Worm (Caenorhabditis elegans) whole organism, L1 larva: ENCODE data around the gene cfap-20.

Source experiments
- C04F5.9 ChIP-seq: sonication (generic microtip); optimal IDR thresholded peaks from 2 replicates; lab custom pipeline; 2016; ENCODE audit warnings: missing genetic modification characterization, missing compliant biosample characterization
- C34B4.2 ChIP-seq: sonication (generic microtip); optimal IDR thresholded peaks from 2 replicates; lab custom pipeline; 2017; ENCODE audit warnings: mild to moderate bottlenecking, missing genetic modification characterization, missing compliant biosample characterization
- Y116A8C.19 ChIP-seq: sonication (generic microtip); optimal IDR thresholded peaks from 2 replicates; lab custom pipeline; 2016; ENCODE audit warnings: missing compliant biosample characterization, missing genetic modification characterization, borderline replicate concordance
- aha-1 ChIP-seq: fragments of 150-350 bp; optimal IDR thresholded peaks from 2 replicates; lab custom pipeline; 2014; ENCODE audit warnings: missing biosample characterization, missing genetic modification characterization
- blmp-1 ChIP-seq: fragments of 150-350 bp; optimal IDR thresholded peaks from 2 replicates; lab custom pipeline; 2014; ENCODE audit warnings: missing biosample characterization, missing genetic modification characterization
- ceh-8 ChIP-seq: fragments of 200-800 bp; sonication (Bioruptor generic); optimal IDR thresholded peaks from 2 replicates; lab custom pipeline; 2018; ENCODE audit warnings: mild to moderate bottlenecking, missing genetic modification characterization, moderate library complexity, missing compliant biosample characterization
- ceh-88 ChIP-seq: fragments of 200-800 bp; sonication (Bioruptor generic); IDR thresholded peaks from 2 replicates; pipeline ENCODE4 v1.3.6; 2022; ENCODE audit warnings: missing genetic modification characterization, missing compliant biosample characterization
- ces-1 ChIP-seq: fragments of 150-350 bp; optimal IDR thresholded peaks from 2 replicates; lab custom pipeline; 2014; ENCODE audit warnings: missing biosample characterization, missing genetic modification reagents, missing genetic modification characterization
- dpl-1 ChIP-seq, 3 experiments: fragments of 150-350 bp in 2 of 3; sonication (generic microtip) in 1 of 3; optimal IDR thresholded peaks; 2 replicates each; lab custom pipeline; 2014 to 2017; ENCODE audit warnings: missing biosample characterization in 3 of 3, missing genetic modification characterization in 3 of 3, missing genetic modification reagents in 3 of 3
- dsc-1 ChIP-seq: sonication (generic microtip); optimal IDR thresholded peaks from 2 replicates; lab custom pipeline; 2016; ENCODE audit warnings: mild to moderate bottlenecking, missing genetic modification characterization, missing compliant biosample characterization
- elt-2 ChIP-seq: sonication (generic microtip); optimal IDR thresholded peaks from 2 replicates; lab custom pipeline; 2016; ENCODE audit warnings: missing genetic modification characterization, mild to moderate bottlenecking, inconsistent platforms, missing compliant biosample characterization, missing genetic modification reagents
- ets-5 ChIP-seq: fragments of 200-800 bp; sonication (Bioruptor generic); IDR thresholded peaks from 2 replicates; pipeline ENCODE4 v1.3.6; 2022; ENCODE audit warnings: missing genetic modification characterization, missing compliant biosample characterization
- fkh-4 ChIP-seq: sonication (generic microtip); optimal IDR thresholded peaks from 2 replicates; lab custom pipeline; 2016; ENCODE audit warnings: missing compliant biosample characterization, missing genetic modification characterization, borderline replicate concordance
- fkh-8 ChIP-seq: sonication (generic microtip); optimal IDR thresholded peaks from 2 replicates; lab custom pipeline; 2016; ENCODE audit warnings: mild to moderate bottlenecking, missing genetic modification characterization, missing compliant biosample characterization
- fos-1 ChIP-seq: fragments of 150-350 bp; optimal IDR thresholded peaks from 2 replicates; lab custom pipeline; 2014; ENCODE audit warnings: missing biosample characterization, missing genetic modification characterization
- grh-1 ChIP-seq: fragments of 200-800 bp; sonication (Bioruptor generic); IDR thresholded peaks from 2 replicates; pipeline ENCODE4 v1.3.6; 2022; ENCODE audit warnings: missing genetic modification reagents, missing genetic modification characterization, missing compliant biosample characterization
- irx-1 ChIP-seq: sonication (generic microtip); optimal IDR thresholded peaks from 2 replicates; lab custom pipeline; 2016; ENCODE audit warnings: missing genetic modification characterization, missing compliant biosample characterization
- jun-1 ChIP-seq: fragments of 150-350 bp; optimal IDR thresholded peaks from 2 replicates; lab custom pipeline; 2014; ENCODE audit warnings: missing biosample characterization, missing genetic modification reagents, missing genetic modification characterization
- lin-13 ChIP-seq: fragments of 150-350 bp; optimal IDR thresholded peaks from 2 replicates; lab custom pipeline; 2014; ENCODE audit warnings: missing biosample characterization, missing genetic modification reagents, missing genetic modification characterization
- lin-15B ChIP-seq: fragments of 150-350 bp; sonication (generic microtip); optimal IDR thresholded peaks from 3 replicates; lab custom pipeline; 2014; ENCODE audit warnings: missing biosample characterization, missing genetic modification characterization
- lir-3 ChIP-seq: sonication (generic microtip); optimal IDR thresholded peaks from 2 replicates; lab custom pipeline; 2016; ENCODE audit warnings: mild to moderate bottlenecking, missing genetic modification characterization, moderate library complexity, missing compliant biosample characterization; ENCODE audit not compliant: poor library complexity
- mab-9 ChIP-seq: fragments of 200-800 bp; sonication (Bioruptor generic); IDR thresholded peaks from 2 replicates; pipeline ENCODE4 v1.3.6; 2022; ENCODE audit warnings: missing genetic modification reagents, missing genetic modification characterization, missing compliant biosample characterization
- mep-1 ChIP-seq: fragments of 150-350 bp; optimal IDR thresholded peaks from 2 replicates; lab custom pipeline; 2014; ENCODE audit warnings: missing biosample characterization, missing genetic modification characterization
- nhr-12 ChIP-seq: sonication (generic microtip); optimal IDR thresholded peaks from 2 replicates; lab custom pipeline; 2017; ENCODE audit warnings: missing biosample characterization, missing genetic modification characterization
- nhr-19 ChIP-seq: fragments of 200-800 bp; sonication (Bioruptor generic); conservative IDR thresholded peaks from 2 replicates; pipeline ENCODE4 v1.3.6; 2022; ENCODE audit warnings: missing genetic modification characterization, missing compliant biosample characterization
- nhr-20 ChIP-seq: sonication (generic microtip); optimal IDR thresholded peaks from 2 replicates; lab custom pipeline; 2016; ENCODE audit warnings: mild to moderate bottlenecking, missing genetic modification characterization, missing compliant biosample characterization
- nhr-237 ChIP-seq: fragments of 150-350 bp; optimal IDR thresholded peaks from 2 replicates; lab custom pipeline; 2014; ENCODE audit warnings: missing biosample characterization, missing genetic modification characterization
- nhr-28 ChIP-seq: fragments of 150-350 bp; optimal IDR thresholded peaks from 2 replicates; lab custom pipeline; 2014; ENCODE audit warnings: missing biosample characterization, missing genetic modification characterization
- nhr-47 ChIP-seq: sonication (generic microtip); optimal IDR thresholded peaks from 2 replicates; lab custom pipeline; 2016; ENCODE audit warnings: mild to moderate bottlenecking, missing genetic modification characterization, moderate library complexity, missing compliant biosample characterization
- nhr-71 ChIP-seq: sonication (generic microtip); optimal IDR thresholded peaks from 2 replicates; lab custom pipeline; 2016; ENCODE audit warnings: mild to moderate bottlenecking, missing genetic modification characterization, moderate library complexity, missing compliant biosample characterization
- nhr-76 ChIP-seq: sonication (generic microtip); optimal IDR thresholded peaks from 2 replicates; lab custom pipeline; 2017; ENCODE audit warnings: missing biosample characterization, missing genetic modification characterization
- nhr-85 ChIP-seq: sonication (generic microtip); peaks from one replicate; lab custom pipeline; 2016; ENCODE audit warnings: missing genetic modification characterization, inconsistent platforms, missing compliant biosample characterization
- rnt-1 ChIP-seq: sonication (generic microtip); optimal IDR thresholded peaks from 2 replicates; lab custom pipeline; 2016; ENCODE audit warnings: mild to moderate bottlenecking, missing genetic modification characterization, moderate library complexity, missing compliant biosample characterization
- snpc-4 ChIP-seq: fragments of 150-350 bp; optimal IDR thresholded peaks from 2 replicates; lab custom pipeline; 2014; ENCODE audit warnings: missing biosample characterization, missing genetic modification characterization
- sox-4 ChIP-seq: sonication (generic microtip); optimal IDR thresholded peaks from 2 replicates; lab custom pipeline; 2016; ENCODE audit warnings: missing genetic modification characterization, missing compliant biosample characterization
- sup-37 ChIP-seq: fragments of 200-800 bp; sonication (Bioruptor generic); optimal IDR thresholded peaks from 2 replicates; lab custom pipeline; 2018; ENCODE audit warnings: mild to moderate bottlenecking, missing genetic modification characterization, missing compliant biosample characterization
- tbx-2 ChIP-seq: sonication (generic microtip); optimal IDR thresholded peaks from 2 replicates; lab custom pipeline; 2016; ENCODE audit warnings: missing genetic modification characterization, missing compliant biosample characterization
- tlp-1 ChIP-seq: fragments of 150-350 bp; optimal IDR thresholded peaks from 2 replicates; lab custom pipeline; 2014; ENCODE audit warnings: missing biosample characterization, missing genetic modification characterization
- unc-130 ChIP-seq: fragments of 150-350 bp; optimal IDR thresholded peaks from 2 replicates; lab custom pipeline; 2017; ENCODE audit warnings: missing biosample characterization, missing genetic modification characterization, inconsistent platforms
- unc-30 ChIP-seq: sonication (generic microtip); optimal IDR thresholded peaks from 2 replicates; lab custom pipeline; 2017; ENCODE audit warnings: missing biosample characterization, missing genetic modification characterization
- unc-62 ChIP-seq: fragments of 150-350 bp; optimal IDR thresholded peaks from 2 replicates; lab custom pipeline; 2014; ENCODE audit warnings: missing biosample characterization, missing genetic modification reagents, missing genetic modification characterization
- unc-98 ChIP-seq: fragments of 200-800 bp; sonication (Bioruptor generic); IDR thresholded peaks from 2 replicates; pipeline ENCODE4 v1.3.6; 2022; ENCODE audit warnings: missing genetic modification characterization, missing compliant biosample characterization
- vab-15 ChIP-seq: sonication (generic microtip); optimal IDR thresholded peaks from 2 replicates; lab custom pipeline; 2017; ENCODE audit warnings: missing genotype, mild to moderate bottlenecking, missing genetic modification characterization, missing compliant biosample characterization
- zip-4 ChIP-seq: fragments of 200-800 bp; sonication (Bioruptor generic); optimal IDR thresholded peaks from 2 replicates; lab custom pipeline; 2018; ENCODE audit warnings: mild to moderate bottlenecking, missing genetic modification characterization, moderate library complexity, missing compliant biosample characterization
- ztf-4 ChIP-seq: fragments of 150-350 bp; optimal IDR thresholded peaks from 2 replicates; lab custom pipeline; 2014; ENCODE audit warnings: missing biosample characterization, missing genetic modification characterization

cfap-20 gene

DNA sequence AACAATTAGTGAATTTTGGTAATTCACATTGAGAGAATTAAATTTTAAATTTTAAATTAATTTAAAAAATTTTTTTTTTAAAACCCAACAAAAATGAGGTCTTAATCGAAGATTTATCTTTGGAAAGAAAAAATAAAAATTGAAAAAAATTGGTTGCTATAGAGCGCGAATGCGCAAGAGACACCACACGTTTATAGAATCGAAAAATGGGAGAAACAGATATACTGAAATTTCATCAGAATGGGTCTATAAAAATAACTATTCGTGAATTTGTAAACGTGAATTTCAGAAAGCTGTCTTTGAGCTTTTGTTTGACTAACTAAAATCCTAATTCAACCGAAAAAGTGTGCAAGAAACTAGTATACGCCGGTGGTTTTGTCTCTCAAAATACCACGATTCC lies 3.1 kb upstream of the cfap-20 start (continued):
- TF ChIP-seq jun-1 (tag; lab: Kevin White, UChicago) (peak; percentile 51), lin-15B (tag; lab: Kevin White, UChicago) (peak; percentile 62), unc-62 (GFP tag; lab: Kevin White, UChicago) (no peak), sup-37 (no peak), nhr-20 (tag; lab: Kevin White, UChicago) (peak; percentile 84), ces-1 (GFP tag; lab: Kevin White, UChicago) (no peak), mep-1 (peak; percentile 73), sox-4 (tag; lab: Kevin White, UChicago) (peak; percentile 46), ceh-8 (GFP tag; lab: Kevin White, UChicago) (peak; percentile 34), nhr-19 (GFP tag; lab: Robert Waterston, UW) (peak; percentile 75), snpc-4 (peak; percentile 2), ztf-4 (no peak), mab-9 (GFP tag; lab: Robert Waterston, UW) (no peak), rnt-1 (tag; lab: Kevin White, UChicago) (peak; percentile 80), Y116A8C.19 (tag; lab: Kevin White, UChicago) (no peak), nhr-76 (no peak), unc-30 (tag; lab: Kevin White, UChicago) (no peak), fkh-8 (tag; lab: Kevin White, UChicago) (peak; percentile 84), fos-1 (peak; percentile 59), unc-98 (GFP tag; lab: Robert Waterston, UW) (peak; percentile 70), elt-2 (tag; lab: Kevin White, UChicago) (peak; percentile 43), aha-1 (tag; lab: Kevin White, UChicago) (no peak), C04F5.9 (tag; lab: Kevin White, UChicago) (peak; percentile 36), lir-3 (tag; lab: Kevin White, UChicago) (peak; percentile 78), tlp-1 (tag; lab: Kevin White, UChicago) (no peak), ets-5 (GFP tag; lab: Robert Waterston, UW) (no peak), nhr-71 (tag; lab: Kevin White, UChicago) (peak; percentile 86), C34B4.2 (tag; lab: Kevin White, UChicago) (no peak), irx-1 (tag; lab: Kevin White, UChicago) (peak; percentile 48), unc-130 (no peak), dpl-1 (GFP tag; optimal IDR thresholded peaks at IDR 0.05; lab: Kevin White, UChicago) (peak; percentile 53 to 64 (median 63)), nhr-28 (tag; lab: Kevin White, UChicago) (no peak), nhr-85 (peak; percentile 87), lin-13 (GFP tag; lab: Kevin White, UChicago) (peak; percentile 42), nhr-12 (no peak)

DNA sequence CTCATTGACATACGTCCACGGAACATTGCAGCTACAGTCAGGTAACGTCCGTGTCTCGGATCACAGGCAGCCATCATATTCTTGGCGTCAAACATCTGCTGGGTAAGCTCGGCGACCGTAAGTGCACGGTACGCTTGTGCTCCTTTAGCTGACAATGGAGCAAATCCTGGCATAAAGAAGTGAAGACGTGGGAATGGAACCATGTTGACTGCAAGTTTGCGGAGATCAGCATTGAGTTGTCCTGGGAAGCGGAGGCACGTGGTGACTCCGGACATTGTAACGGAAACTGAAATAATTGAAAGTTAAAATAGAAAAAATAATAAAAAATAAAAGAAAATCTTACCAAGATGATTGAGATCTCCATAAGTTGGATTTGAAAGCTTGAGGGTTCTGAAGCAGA lies 2.2 kb upstream of the cfap-20 start:
- TF ChIP-seq tlp-1 (tag; lab: Kevin White, UChicago) (no peak), nhr-237 (no peak), rnt-1 (tag; lab: Kevin White, UChicago) (no peak), sox-4 (tag; lab: Kevin White, UChicago) (no peak), mep-1 (no peak), elt-2 (tag; lab: Kevin White, UChicago) (no peak), Y116A8C.19 (tag; lab: Kevin White, UChicago) (no peak), tbx-2 (tag; lab: Kevin White, UChicago) (no peak), ztf-4 (no peak), blmp-1 (tag; lab: Kevin White, UChicago) (no peak), grh-1 (GFP tag; lab: Robert Waterston, UW) (no peak), fkh-4 (tag; lab: Kevin White, UChicago) (no peak), nhr-85 (no peak), dpl-1 (GFP tag; optimal IDR thresholded peaks at IDR 0.05; lab: Kevin White, UChicago) (no peak), dsc-1 (tag; lab: Kevin White, UChicago) (no peak), ceh-88 (no peak), zip-4 (GFP tag; lab: Kevin White, UChicago) (no peak), vab-15 (no peak), nhr-47 (tag; lab: Kevin White, UChicago) (no peak), nhr-12 (no peak)
